Fruit fly (Drosophila melanogaster): ENCODE results near the gene fax.

Gene fax

dm6 chr3L:16385880-16386584 lies 25.6 kb downstream of the fax start, which contains the start of the genes Agpat3 and RAF2:
Gene Agpat3, minus strand, starts transcription at chr3L:16385957.
Gene RAF2, plus strand, starts transcription at chr3L:16386327.
- TF ChIP-seq mirr (GFP tag; optimal IDR thresholded peaks at IDR 0.05), result no peak
- no peak for TF ChIP-seq NC2α (GFP tag; optimal IDR thresholded peaks at IDR 0.05)
- TF ChIP-seq gsb-n (tag; optimal IDR thresholded peaks at IDR 0.05), result peak; percentile 10
- peak; percentile 41 for TF ChIP-seq Hsf (GFP tag; optimal IDR thresholded peaks at IDR 0.05)
- no peak for TF ChIP-seq CG4854 (GFP tag; optimal IDR thresholded peaks at IDR 0.05)
- TF ChIP-seq fd96Cb (tag; optimal IDR thresholded peaks at IDR 0.05), result peak; percentile 52
- TF ChIP-seq CG8089 (GFP tag; optimal IDR thresholded peaks at IDR 0.05), result no peak
- TF ChIP-seq Hr39 (optimal IDR thresholded peaks at IDR 0.05), result no peak
- no peak for TF ChIP-seq h (optimal IDR thresholded peaks at IDR 0.05)
- TF ChIP-seq stc (GFP tag; IDR thresholded peaks at IDR 0.05), result no peak
- TF ChIP-seq CG32532 (GFP tag; IDR thresholded peaks at IDR 0.05), result peak; percentile 68
- TF ChIP-seq Xbp1 (GFP tag; optimal IDR thresholded peaks at IDR 0.05), result peak; percentile 53
- TF ChIP-seq tna (GFP tag; IDR thresholded peaks at IDR 0.05; ENCODE audit: partially characterized antibody), result no peak
- no peak for TF ChIP-seq lbe (GFP tag; optimal IDR thresholded peaks at IDR 0.05)
- TF ChIP-seq HHEX (GFP tag; optimal IDR thresholded peaks at IDR 0.05), result no peak
- no peak for TF ChIP-seq Trl (optimal IDR thresholded peaks at IDR 0.05)
- TF ChIP-seq Trl (GFP tag; optimal IDR thresholded peaks at IDR 0.05), result peak; percentile 20
- no peak for TF ChIP-seq eve (GFP tag; optimal IDR thresholded peaks at IDR 0.05)
- no peak for TF ChIP-seq usp (GFP tag; optimal IDR thresholded peaks at IDR 0.05)
- peak; percentile 80 for TF ChIP-seq row (GFP tag; IDR thresholded peaks at IDR 0.05)
- TF ChIP-seq CG17568 (GFP tag; optimal IDR thresholded peaks at IDR 0.05), result no peak
- TF ChIP-seq Gug (GFP tag; IDR thresholded peaks at IDR 0.05), result peak; percentile 31; the same call in 1 of the 4 replicates
- peak; percentile 44; the same call in 1 of the 2 replicates for TF ChIP-seq wdn (GFP tag; IDR thresholded peaks at IDR 0.05)
- TF ChIP-seq chinmo (GFP tag; IDR thresholded peaks at IDR 0.05; ENCODE audit: partially characterized antibody), result no peak
- TF ChIP-seq CG10654 (GFP tag; optimal IDR thresholded peaks at IDR 0.05), result peak; percentile 12
- no peak for TF ChIP-seq CG34376 (GFP tag; optimal IDR thresholded peaks at IDR 0.05)
- no peak for TF ChIP-seq Myb (GFP tag; optimal IDR thresholded peaks at IDR 0.05)
- TF ChIP-seq CG7987 (GFP tag; optimal IDR thresholded peaks at IDR 0.05), result no peak
- TF ChIP-seq CG16813 (GFP tag; IDR thresholded peaks at IDR 0.05; ENCODE audit: partially characterized antibody), result no peak
- TF ChIP-seq Usf (GFP tag; optimal IDR thresholded peaks at IDR 0.05), result no peak
- no peak for TF ChIP-seq CG6791 (GFP tag; IDR thresholded peaks at IDR 0.05; ENCODE audit: partially characterized antibody)
- TF ChIP-seq tx (GFP tag; optimal IDR thresholded peaks at IDR 0.05), result no peak
- 0 out of 2 replicates have a peak, but pooled peaks have one; percentile 10 for TF ChIP-seq CG5953 (GFP tag; IDR thresholded peaks at IDR 0.05)
- TF ChIP-seq croc (GFP tag; conservative IDR thresholded peaks at IDR 0.05), result no peak; the same call in 2 of the 3 replicates
- TF ChIP-seq CG17612 (GFP tag; IDR thresholded peaks at IDR 0.05), result no peak; the same call in 1 of the 2 replicates
- TF ChIP-seq mam (GFP tag; optimal IDR thresholded peaks at IDR 0.05), result peak; percentile 42
- peak; percentile 85 for TF ChIP-seq nmo (GFP tag; optimal IDR thresholded peaks at IDR 0.05)
- peak; percentile 58 for TF ChIP-seq CG12659 (GFP tag; optimal IDR thresholded peaks at IDR 0.05)
- TF ChIP-seq CG18599 (GFP tag; optimal IDR thresholded peaks at IDR 0.05), result no peak
- no peak for TF ChIP-seq CG33557 (GFP tag; optimal IDR thresholded peaks at IDR 0.05)
- peak; percentile 34 for TF ChIP-seq CG15601 (tag; optimal IDR thresholded peaks at IDR 0.05)
- no peak for TF ChIP-seq CG11696 (GFP tag; IDR thresholded peaks at IDR 0.05)
- TF ChIP-seq CG1603 (tag; optimal IDR thresholded peaks at IDR 0.05), result peak; percentile 17
- TF ChIP-seq slbo (GFP tag; IDR thresholded peaks at IDR 0.05), result peak; percentile 77
- TF ChIP-seq eyg (GFP tag; optimal IDR thresholded peaks at IDR 0.05), result no peak
- TF ChIP-seq CG10431 (GFP tag; optimal IDR thresholded peaks at IDR 0.05), result no peak
- no peak for TF ChIP-seq pan (optimal IDR thresholded peaks at IDR 0.05)
- peak in 1 of 2 experiments; percentile 5 for TF ChIP-seq pan (GFP tag; optimal IDR thresholded peaks at IDR 0.05 in 1 of 2, IDR thresholded peaks at IDR 0.05 in 1 of 2)
- TF ChIP-seq Stat92E (GFP tag; optimal IDR thresholded peaks at IDR 0.05), result no peak
- TF ChIP-seq Dbx (GFP tag; IDR thresholded peaks at IDR 0.05), result peak; percentile 50; the same call in 1 of the 3 replicates
- TF ChIP-seq slp2 (GFP tag; optimal IDR thresholded peaks at IDR 0.05), result peak; percentile 10

Data from whole organism, embryonic.